Fruit fly (Drosophila melanogaster): ENCODE results near the gene Ir10a.

Gene Ir10a

dm6 chrX:11340719-11341322 is 29.8 kb upstream of the Ir10a start (continued):
- TF ChIP-seq Hr78 (GFP tag; optimal IDR thresholded peaks at IDR 0.05) (no peak), Ptx1 (GFP tag; IDR thresholded peaks at IDR 0.05) (peak; percentile 46; the same call in 1 of the 2 replicates), ap (GFP tag; IDR thresholded peaks at IDR 0.05) (0 out of 2 replicates have a peak, but pooled peaks have one; percentile 21), CG15073 (GFP tag; optimal IDR thresholded peaks at IDR 0.05) (no peak), CG4730 (GFP tag; IDR thresholded peaks at IDR 0.05) (no peak), bab2 (GFP tag; optimal IDR thresholded peaks at IDR 0.05) (peak; percentile 6), Atf-2 (GFP tag; optimal IDR thresholded peaks at IDR 0.05) (no peak), CG7745 (tag; optimal IDR thresholded peaks at IDR 0.05) (no peak), ham (GFP tag; IDR thresholded peaks at IDR 0.05) (no peak), Sox102F (GFP tag; optimal IDR thresholded peaks at IDR 0.05) (no peak), CG3838 (GFP tag; optimal IDR thresholded peaks at IDR 0.05) (no peak), Dip2 (GFP tag; IDR thresholded peaks at IDR 0.05) (no peak), gt (GFP tag; IDR thresholded peaks at IDR 0.05) (no peak), zen2 (GFP tag; IDR thresholded peaks at IDR 0.05; ENCODE audit: partially characterized antibody) (no peak), CG34376 (GFP tag; optimal IDR thresholded peaks at IDR 0.05) (no peak), klu (GFP tag; IDR thresholded peaks at IDR 0.05) (no peak), CG11085 (GFP tag; IDR thresholded peaks at IDR 0.05) (no peak), CG10147 (GFP tag; optimal IDR thresholded peaks at IDR 0.05) (no peak), crc (GFP tag; optimal IDR thresholded peaks at IDR 0.05) (no peak), CG4328 (GFP tag; optimal IDR thresholded peaks at IDR 0.05) (no peak), sr (GFP tag; IDR thresholded peaks at IDR 0.05) (no peak), lmd (GFP tag; IDR thresholded peaks at IDR 0.05) (0 out of 2 replicates have a peak, but pooled peaks have one; percentile 5), Chrac-16 (GFP tag; optimal IDR thresholded peaks at IDR 0.05) (peak; percentile 9), CG7372 (GFP tag; IDR thresholded peaks at IDR 0.05) (no peak), CG11456 (GFP tag; IDR thresholded peaks at IDR 0.05) (no peak), CoRest (tag; optimal IDR thresholded peaks at IDR 0.05) (no peak), lbe (GFP tag; optimal IDR thresholded peaks at IDR 0.05) (no peak), kah (GFP tag; optimal IDR thresholded peaks at IDR 0.05) (no peak), CG17328 (GFP tag; IDR thresholded peaks at IDR 0.05) (no peak), Atf6 (GFP tag; IDR thresholded peaks at IDR 0.05) (no peak), CG43689 (GFP tag; IDR thresholded peaks at IDR 0.05) (no peak), CG10979 (tag; optimal IDR thresholded peaks at IDR 0.05) (peak; percentile 24), CG10543 (GFP tag; optimal IDR thresholded peaks at IDR 0.05) (no peak), CG2202 (tag; optimal IDR thresholded peaks at IDR 0.05) (no peak), CG32532 (GFP tag; IDR thresholded peaks at IDR 0.05) (no peak), Gsc (GFP tag; IDR thresholded peaks at IDR 0.05) (no peak), repo (GFP tag; optimal IDR thresholded peaks at IDR 0.05) (no peak), BEAF-32 (GFP tag; optimal IDR thresholded peaks at IDR 0.05) (no peak), CTCF (GFP tag; optimal IDR thresholded peaks at IDR 0.05) (no peak), pb (GFP tag; optimal IDR thresholded peaks at IDR 0.05) (no peak), vnd (GFP tag; IDR thresholded peaks at IDR 0.05; ENCODE audit: partially characterized antibody) (no peak), CG4282 (GFP tag; optimal IDR thresholded peaks at IDR 0.05) (no peak), pros (GFP tag; optimal IDR thresholded peaks at IDR 0.05) (peak; percentile 7), CG9727 (GFP tag; optimal IDR thresholded peaks at IDR 0.05) (peak; percentile 4), Ravus (GFP tag; IDR thresholded peaks at IDR 0.05) (no peak), Bdp1 (GFP tag; optimal IDR thresholded peaks at IDR 0.05) (no peak), CG15601 (tag; optimal IDR thresholded peaks at IDR 0.05) (peak; percentile 5), kay (GFP tag; optimal IDR thresholded peaks at IDR 0.05) (no peak), her (GFP tag; optimal IDR thresholded peaks at IDR 0.05) (no peak), cg (GFP tag; optimal IDR thresholded peaks at IDR 0.05) (no peak), ac (GFP tag; optimal IDR thresholded peaks at IDR 0.05) (no peak), CG8478 (optimal IDR thresholded peaks at IDR 0.05) (no peak)
